Fruit fly (Drosophila melanogaster) whole organism, embryonic: ENCODE measurements around the gene Mal-B1.

Experiments
- Bgb ChIP-seq: fragments of 200-800 bp; sonication (Bioruptor generic); IDR thresholded peaks from 2 replicates; pipeline ENCODE4 v1.3.6; 2022; ENCODE audit warnings: missing biosample characterization, missing genetic modification characterization; ENCODE audit not compliant: partially characterized antibody
- CG10147 ChIP-seq: fragments of 200-800 bp; sonication (Bioruptor generic); optimal IDR thresholded peaks from 2 replicates; lab custom pipeline; 2019; ENCODE audit warnings: missing biosample characterization, mild to moderate bottlenecking, missing genetic modification characterization, moderate library complexity
- CG10565 ChIP-seq: fragments of 200-800 bp; sonication (Bioruptor generic); optimal IDR thresholded peaks from 3 replicates; lab custom pipeline; 2016; ENCODE audit warnings: missing biosample characterization, mild to moderate bottlenecking, missing genetic modification characterization
- CG11085 ChIP-seq: fragments of 200-800 bp; sonication (Bioruptor generic); IDR thresholded peaks from 2 replicates; pipeline ENCODE4 v1.3.6; 2022; ENCODE audit warnings: missing biosample characterization, missing genetic modification characterization
- CG13296 ChIP-seq: fragments of 200-800 bp; sonication (Bioruptor generic); optimal IDR thresholded peaks from 3 replicates; lab custom pipeline; 2018; ENCODE audit warnings: missing biosample characterization, mild to moderate bottlenecking, missing genetic modification characterization
- CG14860 ChIP-seq: fragments of 200-800 bp; sonication (Bioruptor generic); IDR thresholded peaks from 3 replicates; pipeline ENCODE4 v1.3.6; 2022; ENCODE audit warnings: missing biosample characterization, missing genetic modification characterization; ENCODE audit not compliant: partially characterized antibody
- CG1647 ChIP-seq: fragments of 200-800 bp; sonication (Bioruptor generic); optimal IDR thresholded peaks from 3 replicates; lab custom pipeline; 2016; ENCODE audit warnings: missing biosample characterization, missing genetic modification characterization
- CG2120 ChIP-seq: fragments of 200-800 bp; sonication (Bioruptor generic); optimal IDR thresholded peaks from 3 replicates; lab custom pipeline; 2016; ENCODE audit warnings: missing biosample characterization, missing genetic modification characterization
- CG2875 ChIP-seq: fragments of 200-800 bp; sonication (Bioruptor generic); optimal IDR thresholded peaks from 2 replicates; lab custom pipeline; 2017; ENCODE audit warnings: missing biosample characterization, mild to moderate bottlenecking, missing genetic modification characterization, missing genetic modification reagents
- CG30403 ChIP-seq: fragments of 200-800 bp; sonication (Bioruptor generic); optimal IDR thresholded peaks from 3 replicates; lab custom pipeline; 2016; ENCODE audit warnings: missing biosample characterization, missing genetic modification characterization
- CG34376 ChIP-seq: fragments of 200-800 bp; sonication (Bioruptor generic); optimal IDR thresholded peaks from 2 replicates; lab custom pipeline; 2018; ENCODE audit warnings: missing biosample characterization, mild to moderate bottlenecking, missing genetic modification characterization
- CG42726 ChIP-seq: fragments of 200-800 bp; sonication (Bioruptor generic); IDR thresholded peaks from 2 replicates; pipeline ENCODE4 v1.3.6; 2022; ENCODE audit warnings: missing biosample characterization, missing genetic modification characterization; ENCODE audit not compliant: partially characterized antibody
- CG4328 ChIP-seq: fragments of 200-800 bp; sonication (Bioruptor generic); optimal IDR thresholded peaks from 3 replicates; lab custom pipeline; 2017; ENCODE audit warnings: missing biosample characterization, missing genetic modification reagents, missing genetic modification characterization
- CG6791 ChIP-seq: fragments of 200-800 bp; sonication (Bioruptor generic); IDR thresholded peaks from 3 replicates; pipeline ENCODE4 v1.3.6; 2022; ENCODE audit warnings: missing biosample characterization, missing genetic modification characterization; ENCODE audit not compliant: partially characterized antibody
- CG8089 ChIP-seq: fragments of 200-800 bp; sonication (Bioruptor generic); optimal IDR thresholded peaks from 3 replicates; lab custom pipeline; 2016; ENCODE audit warnings: missing biosample characterization, missing genetic modification characterization
- CG8388 ChIP-seq: fragments of 200-800 bp; sonication (Bioruptor generic); optimal IDR thresholded peaks from 2 replicates; lab custom pipeline; 2019; ENCODE audit warnings: missing biosample characterization, mild to moderate bottlenecking, missing genetic modification characterization, moderate library complexity
- CG9727 ChIP-seq: fragments of 200-800 bp; sonication (Bioruptor generic); optimal IDR thresholded peaks from 3 replicates; lab custom pipeline; 2017; ENCODE audit warnings: missing biosample characterization, mild to moderate bottlenecking, missing genetic modification characterization
- CkIIα-i1 ChIP-seq: fragments of 200-800 bp; sonication (Bioruptor generic); IDR thresholded peaks from 2 replicates; pipeline ENCODE4 v1.3.6; 2022; ENCODE audit warnings: missing biosample characterization, missing genetic modification characterization
- CoRest ChIP-seq: fragments of 200-800 bp; sonication (Bioruptor generic); optimal IDR thresholded peaks from 3 replicates; lab custom pipeline; 2018; ENCODE audit warnings: missing biosample characterization, mild to moderate bottlenecking, missing genetic modification characterization, moderate library complexity
- CrebB ChIP-seq: fragments of 200-800 bp; sonication (Bioruptor generic); optimal IDR thresholded peaks from 3 replicates; lab custom pipeline; 2018; ENCODE audit warnings: missing biosample characterization, mild to moderate bottlenecking, missing genetic modification characterization
- Dip2 ChIP-seq: fragments of 200-800 bp; sonication (Bioruptor generic); IDR thresholded peaks from 2 replicates; pipeline ENCODE4 v1.3.6; 2022; ENCODE audit warnings: missing biosample characterization, missing genetic modification characterization
- Ets97D ChIP-seq: fragments of 200-800 bp; sonication (Bioruptor generic); optimal IDR thresholded peaks from 3 replicates; lab custom pipeline; 2016; ENCODE audit warnings: missing biosample characterization, missing genetic modification characterization
- GATAe ChIP-seq: fragments of 200-800 bp; sonication (Bioruptor generic); conservative IDR thresholded peaks from 2 replicates; pipeline ENCODE4 v1.3.6; 2022; ENCODE audit warnings: missing biosample characterization, missing genetic modification characterization
- Mad ChIP-seq: fragments of 200-800 bp; sonication (Bioruptor generic); optimal IDR thresholded peaks from 2 replicates; lab custom pipeline; 2016; ENCODE audit warnings: missing biosample characterization, missing genetic modification characterization
- Max ChIP-seq: fragments of 200-800 bp; sonication (Bioruptor generic); optimal IDR thresholded peaks from 2 replicates; lab custom pipeline; 2016; ENCODE audit warnings: missing biosample characterization, mild to moderate bottlenecking, missing genetic modification characterization
- Meics ChIP-seq: fragments of 200-800 bp; sonication (Bioruptor generic); optimal IDR thresholded peaks from 2 replicates; lab custom pipeline; 2017; ENCODE audit warnings: missing biosample characterization, mild to moderate bottlenecking, missing genetic modification characterization
- Mes4 ChIP-seq: fragments of 200-800 bp; sonication (Bioruptor generic); optimal IDR thresholded peaks from 2 replicates; lab custom pipeline; 2016; ENCODE audit warnings: missing biosample characterization, missing genetic modification characterization
- Nf-YB ChIP-seq: fragments of 200-800 bp; sonication (Bioruptor generic); optimal IDR thresholded peaks from 3 replicates; lab custom pipeline; 2019; ENCODE audit warnings: missing biosample characterization, mild to moderate bottlenecking, missing genetic modification characterization, moderate library complexity
- Pdp1 ChIP-seq, 2 experiments: fragments of 200-800 bp; sonication (Bioruptor generic); optimal IDR thresholded peaks; 3 replicates each; lab custom pipeline; 2016; ENCODE audit warnings: missing biosample characterization in 2 of 2, missing genetic modification characterization in 2 of 2, mild to moderate bottlenecking in 1 of 2, moderate library complexity in 1 of 2
- Ptx1 ChIP-seq: fragments of 200-800 bp; sonication (Bioruptor generic); IDR thresholded peaks from 2 replicates; pipeline ENCODE4 v1.3.6; 2022; ENCODE audit warnings: missing biosample characterization, missing genetic modification characterization
- Scr ChIP-seq: fragments of 200-800 bp; sonication (Bioruptor generic); IDR thresholded peaks from 2 replicates; pipeline ENCODE4 v1.3.6; 2022; ENCODE audit warnings: missing biosample characterization, missing genetic modification characterization; ENCODE audit not compliant: partially characterized antibody
- Sin3A ChIP-seq: fragments of >200 bp; optimal IDR thresholded peaks from 2 replicates; lab custom pipeline; 2018
- Spps ChIP-seq: fragments of 200-800 bp; sonication (Bioruptor generic); optimal IDR thresholded peaks from 2 replicates; lab custom pipeline; 2018; ENCODE audit warnings: missing biosample characterization, mild to moderate bottlenecking, missing genetic modification characterization
- Xrp1 ChIP-seq: fragments of 200-800 bp; sonication (Bioruptor generic); IDR thresholded peaks from 2 replicates; pipeline ENCODE4 v1.3.6; 2022; ENCODE audit warnings: missing biosample characterization, missing genetic modification characterization
- YL-1 ChIP-seq: fragments of 200-800 bp; sonication (Bioruptor generic); optimal IDR thresholded peaks from 3 replicates; lab custom pipeline; 2017; ENCODE audit warnings: missing biosample characterization, mild to moderate bottlenecking, missing genetic modification characterization
- aop ChIP-seq: fragments of 200-800 bp; sonication (Bioruptor generic); IDR thresholded peaks from 2 replicates; pipeline ENCODE4 v1.3.6; 2022; ENCODE audit warnings: missing biosample characterization, missing genetic modification characterization
- bcd ChIP-seq: fragments of 200-800 bp; sonication (Bioruptor generic); optimal IDR thresholded peaks from 2 replicates; lab custom pipeline; 2017; ENCODE audit warnings: missing biosample characterization, mild to moderate bottlenecking, missing genetic modification characterization
- bowl ChIP-seq: fragments of 200-800 bp; sonication (Bioruptor generic); IDR thresholded peaks from 2 replicates; pipeline ENCODE4 v1.3.6; 2022; ENCODE audit warnings: missing biosample characterization, missing genetic modification characterization
- emc ChIP-seq: fragments of 200-800 bp; sonication (Bioruptor generic); optimal IDR thresholded peaks from 2 replicates; lab custom pipeline; 2016; ENCODE audit warnings: missing biosample characterization, missing genetic modification characterization
- en ChIP-seq: fragments of 200-800 bp; sonication (Bioruptor generic); optimal IDR thresholded peaks from 2 replicates; lab custom pipeline; 2016; ENCODE audit warnings: missing biosample characterization, missing genetic modification characterization
- grau ChIP-seq: fragments of 200-800 bp; optimal IDR thresholded peaks from 3 replicates; lab custom pipeline; 2019; ENCODE audit warnings: missing biosample characterization, mild to moderate bottlenecking, missing genetic modification characterization, moderate library complexity
- kah ChIP-seq: fragments of 200-800 bp; sonication (Bioruptor generic); optimal IDR thresholded peaks from 2 replicates; lab custom pipeline; 2018; ENCODE audit warnings: missing biosample characterization, mild to moderate bottlenecking, missing genetic modification characterization
- lbe ChIP-seq: fragments of 200-800 bp; sonication (Bioruptor generic); optimal IDR thresholded peaks from 2 replicates; lab custom pipeline; 2016; ENCODE audit warnings: missing biosample characterization, mild to moderate bottlenecking, missing genetic modification characterization
- pnt ChIP-seq: fragments of 200-800 bp; sonication (Bioruptor generic); optimal IDR thresholded peaks from 3 replicates; lab custom pipeline; 2016; ENCODE audit warnings: missing biosample characterization, missing genetic modification characterization
- pros ChIP-seq: fragments of 200-800 bp; sonication (Bioruptor generic); optimal IDR thresholded peaks from 3 replicates; lab custom pipeline; 2019; ENCODE audit warnings: missing biosample characterization, mild to moderate bottlenecking, missing genetic modification characterization, moderate library complexity
- row ChIP-seq: fragments of 200-800 bp; sonication (Bioruptor generic); IDR thresholded peaks from 3 replicates; pipeline ENCODE4 v1.3.6; 2022; ENCODE audit warnings: missing biosample characterization, missing genetic modification characterization
- scrt ChIP-seq: fragments of 200-800 bp; sonication (Bioruptor generic); optimal IDR thresholded peaks from 2 replicates; lab custom pipeline; 2018; ENCODE audit warnings: missing biosample characterization, mild to moderate bottlenecking, missing genetic modification characterization, moderate library complexity
- sd ChIP-seq: fragments of 200-800 bp; sonication (Bioruptor generic); optimal IDR thresholded peaks from 3 replicates; lab custom pipeline; 2018; ENCODE audit warnings: missing biosample characterization, mild to moderate bottlenecking, missing genetic modification characterization, moderate library complexity
- slp2 ChIP-seq: fragments of 200-800 bp; sonication (Bioruptor generic); optimal IDR thresholded peaks from 2 replicates; lab custom pipeline; 2016; ENCODE audit warnings: missing biosample characterization, missing genetic modification characterization
- vnd ChIP-seq: fragments of 200-800 bp; sonication (Bioruptor generic); IDR thresholded peaks from 3 replicates; pipeline ENCODE4 v1.3.6; 2022; ENCODE audit warnings: missing biosample characterization, missing genetic modification characterization; ENCODE audit not compliant: partially characterized antibody
- zf30C ChIP-seq: fragments of 200-800 bp; sonication (Bioruptor generic); optimal IDR thresholded peaks from 3 replicates; lab custom pipeline; 2018; ENCODE audit warnings: missing biosample characterization, mild to moderate bottlenecking, missing genetic modification characterization

Gene Mal-B1

dm6 chr2L:11813665-11814087, 33.4 kb upstream of the Mal-B1 start, which contains the start of gene CycY (continued):
- TF ChIP-seq CG2875 (GFP tag; lab: Kevin White, UChicago) (no peak), Mes4 (GFP tag; lab: Kevin White, UChicago) (no peak), vnd (GFP tag; lab: Robert Waterston, UW) (peak; percentile 41; the same call in 1 of the 3 replicates), CG4328 (GFP tag; lab: Kevin White, UChicago) (no peak), Ets97D (GFP tag; lab: Kevin White, UChicago) (peak; percentile 22), CG2120 (GFP tag; lab: Kevin White, UChicago) (peak; percentile 17), GATAe (GFP tag; lab: Robert Waterston, UW) (no peak), row (GFP tag; lab: Robert Waterston, UW) (peak; percentile 24; the same call in 1 of the 3 replicates), Ptx1 (GFP tag; lab: Robert Waterston, UW) (no peak), Scr (GFP tag; lab: Robert Waterston, UW) (peak; percentile 79), Sin3A (peak; percentile 4), Xrp1 (GFP tag; lab: Robert Waterston, UW) (0 out of 2 replicates have a peak, but pooled peaks have one; percentile 5), bowl (GFP tag; lab: Robert Waterston, UW) (no peak), lbe (GFP tag; lab: Kevin White, UChicago) (no peak), bcd (GFP tag; lab: Kevin White, UChicago) (no peak), Pdp1 (GFP tag; optimal IDR thresholded peaks at IDR 0.05; lab: Kevin White, UChicago) (peak in 1 of 2 experiments; percentile 19), CG34376 (no peak), scrt (GFP tag; lab: Kevin White, UChicago) (no peak), CG42726 (no peak), YL-1 (GFP tag; lab: Kevin White, UChicago) (peak; percentile 40), sd (tag; lab: Kevin White, UChicago) (no peak), CG6791 (GFP tag; lab: Robert Waterston, UW) (0 out of 3 replicates have a peak, but pooled peaks have one; percentile 39), CoRest (tag; lab: Kevin White, UChicago) (peak; percentile 30), CG11085 (GFP tag; lab: Robert Waterston, UW) (no peak), CkIIα-i1 (GFP tag; lab: Robert Waterston, UW) (no peak), Meics (GFP tag; lab: Kevin White, UChicago) (no peak), Dip2 (GFP tag; lab: Robert Waterston, UW) (no peak), CG1647 (GFP tag; lab: Kevin White, UChicago) (no peak), CG9727 (GFP tag; lab: Kevin White, UChicago) (peak; percentile 27), kah (no peak), CG14860 (peak; percentile 20; the same call in 1 of the 3 replicates), en (GFP tag; lab: Kevin White, UChicago) (no peak), zf30C (GFP tag; lab: Kevin White, UChicago) (no peak), Max (GFP tag; lab: Kevin White, UChicago) (peak; percentile 36), CG10565 (GFP tag; lab: Kevin White, UChicago) (no peak), Bgb (GFP tag; lab: Robert Waterston, UW) (peak; percentile 68), grau (tag; lab: Kevin White, UChicago) (peak; percentile 24), slp2 (GFP tag; lab: Kevin White, UChicago) (no peak), aop (GFP tag; lab: Robert Waterston, UW) (no peak), CG10147 (GFP tag; lab: Kevin White, UChicago) (peak; percentile 2), CrebB (no peak), Nf-YB (GFP tag; lab: Kevin White, UChicago) (no peak), CG30403 (GFP tag; lab: Kevin White, UChicago) (peak; percentile 34), pnt (GFP tag; lab: Kevin White, UChicago) (no peak), pros (no peak), CG8388 (GFP tag; lab: Kevin White, UChicago) (no peak), emc (no peak), Spps (tag; lab: Kevin White, UChicago) (peak; percentile 15), CG8089 (GFP tag; lab: Kevin White, UChicago) (no peak), CG13296 (GFP tag; lab: Kevin White, UChicago) (no peak), Mad (GFP tag; lab: Kevin White, UChicago) (no peak)
